Fruit fly (Drosophila melanogaster) whole organism, embryonic: ENCODE data around the gene iav.
A peak's percentile ranks its signal among the peaks of the same experiment; 100 is the strongest.

ENCODE experiments used
- Atf6 ChIP-seq: fragments of 200-800 bp; sonication (Bioruptor generic); IDR thresholded peaks from 2 replicates; pipeline ENCODE4 v1.3.6; 2022; ENCODE audit warnings: missing biosample characterization, missing genetic modification characterization
- C15 ChIP-seq: fragments of 200-800 bp; sonication (Bioruptor generic); IDR thresholded peaks from 3 replicates; pipeline ENCODE4 v1.3.6; 2022; ENCODE audit warnings: missing biosample characterization, missing genetic modification characterization
- CG10147 ChIP-seq: fragments of 200-800 bp; sonication (Bioruptor generic); optimal IDR thresholded peaks from 2 replicates; lab custom pipeline; 2019; ENCODE audit warnings: missing biosample characterization, mild to moderate bottlenecking, missing genetic modification characterization, moderate library complexity
- CG1024 ChIP-seq: fragments of 200-800 bp; sonication (Bioruptor generic); IDR thresholded peaks from 2 replicates; pipeline ENCODE4 v1.3.6; 2022; ENCODE audit warnings: missing biosample characterization, missing genetic modification characterization
- CG10654 ChIP-seq: fragments of 200-800 bp; sonication (Bioruptor generic); optimal IDR thresholded peaks from 2 replicates; lab custom pipeline; 2016; ENCODE audit warnings: missing biosample characterization, missing genetic modification characterization
- CG12071 ChIP-seq: fragments of 200-800 bp; sonication (Bioruptor generic); optimal IDR thresholded peaks from 3 replicates; lab custom pipeline; 2018; ENCODE audit warnings: missing biosample characterization, mild to moderate bottlenecking, missing genetic modification characterization
- CG12155 ChIP-seq: fragments of 200-800 bp; sonication (Bioruptor generic); optimal IDR thresholded peaks from 3 replicates; lab custom pipeline; 2016; ENCODE audit warnings: missing biosample characterization, missing genetic modification characterization
- CG12659 ChIP-seq: fragments of 200-800 bp; sonication (Bioruptor generic); optimal IDR thresholded peaks from 3 replicates; lab custom pipeline; 2017; ENCODE audit warnings: mild to moderate bottlenecking, missing biosample characterization, missing genetic modification reagents, missing genetic modification characterization
- CG15073 ChIP-seq: fragments of 200-800 bp; sonication (Bioruptor generic); optimal IDR thresholded peaks from 2 replicates; lab custom pipeline; 2016; ENCODE audit warnings: missing biosample characterization, missing genetic modification characterization
- CG15479 ChIP-seq: fragments of 200-800 bp; sonication (Bioruptor generic); optimal IDR thresholded peaks from 3 replicates; lab custom pipeline; 2019; ENCODE audit warnings: missing biosample characterization, mild to moderate bottlenecking, missing genetic modification characterization, moderate library complexity
- CG2120 ChIP-seq: fragments of 200-800 bp; sonication (Bioruptor generic); optimal IDR thresholded peaks from 3 replicates; lab custom pipeline; 2016; ENCODE audit warnings: missing biosample characterization, missing genetic modification characterization
- CG2129 ChIP-seq: fragments of 200-800 bp; sonication (Bioruptor generic); IDR thresholded peaks from 2 replicates; pipeline ENCODE4 v1.3.6; 2022; ENCODE audit warnings: missing biosample characterization, missing genetic modification characterization; ENCODE audit not compliant: partially characterized antibody
- CG31224 ChIP-seq: fragments of 200-800 bp; sonication (Bioruptor generic); IDR thresholded peaks from 2 replicates; pipeline ENCODE4 v1.3.6; 2022; ENCODE audit warnings: missing biosample characterization, missing genetic modification characterization
- CG33557 ChIP-seq: fragments of 200-800 bp; sonication (Bioruptor generic); optimal IDR thresholded peaks from 2 replicates; lab custom pipeline; 2019; ENCODE audit warnings: missing biosample characterization, mild to moderate bottlenecking, missing genetic modification characterization, moderate library complexity
- CG34422 ChIP-seq: fragments of 200-800 bp; sonication (Bioruptor generic); IDR thresholded peaks from 3 replicates; pipeline ENCODE4 v1.3.6; 2022; ENCODE audit warnings: missing biosample characterization, missing genetic modification characterization
- CG4424 ChIP-seq: fragments of 200-800 bp; sonication (Bioruptor generic); optimal IDR thresholded peaks from 3 replicates; lab custom pipeline; 2016; ENCODE audit warnings: missing biosample characterization, missing genetic modification characterization
- CG7372 ChIP-seq: fragments of 200-800 bp; sonication (Bioruptor generic); IDR thresholded peaks from 2 replicates; pipeline ENCODE4 v1.3.6; 2022; ENCODE audit warnings: missing biosample characterization, missing genetic modification characterization
- CG9932 ChIP-seq: fragments of 200-800 bp; sonication (Bioruptor generic); IDR thresholded peaks from 2 replicates; pipeline ENCODE4 v1.3.6; 2022; ENCODE audit warnings: missing biosample characterization, missing genetic modification characterization
- CHES-1-like ChIP-seq: fragments of 200-800 bp; sonication (Bioruptor generic); optimal IDR thresholded peaks from 2 replicates; lab custom pipeline; 2016; ENCODE audit warnings: missing biosample characterization, missing genetic modification characterization
- Dbx ChIP-seq: fragments of 200-800 bp; sonication (Bioruptor generic); IDR thresholded peaks from 3 replicates; pipeline ENCODE4 v1.3.6; 2022; ENCODE audit warnings: missing biosample characterization, missing genetic modification characterization
- Deaf1 ChIP-seq: fragments of 200-800 bp; optimal IDR thresholded peaks from 3 replicates; lab custom pipeline; 2019; ENCODE audit warnings: missing biosample characterization, mild to moderate bottlenecking, missing genetic modification characterization, moderate library complexity
- Dip3 ChIP-seq: fragments of 200-800 bp; sonication (Bioruptor generic); optimal IDR thresholded peaks from 3 replicates; lab custom pipeline; 2016; ENCODE audit warnings: missing biosample characterization, missing genetic modification characterization
- Dp ChIP-seq: fragments of 200-800 bp; sonication (Bioruptor generic); optimal IDR thresholded peaks from 2 replicates; lab custom pipeline; 2018; ENCODE audit warnings: missing biosample characterization, mild to moderate bottlenecking, missing genetic modification characterization, moderate library complexity
- Fer2 ChIP-seq: fragments of 200-800 bp; sonication (Bioruptor generic); optimal IDR thresholded peaks from 2 replicates; lab custom pipeline; 2018; ENCODE audit warnings: missing biosample characterization, mild to moderate bottlenecking, missing genetic modification characterization, moderate library complexity
- GATAe ChIP-seq: fragments of 200-800 bp; sonication (Bioruptor generic); conservative IDR thresholded peaks from 2 replicates; pipeline ENCODE4 v1.3.6; 2022; ENCODE audit warnings: missing biosample characterization, missing genetic modification characterization
- MBD-R2 ChIP-seq: fragments of 200-800 bp; sonication (Bioruptor generic); IDR thresholded peaks from 2 replicates; pipeline ENCODE4 v1.3.6; 2022; ENCODE audit warnings: missing biosample characterization, missing genetic modification characterization
- Mad ChIP-seq: fragments of 200-800 bp; sonication (Bioruptor generic); optimal IDR thresholded peaks from 2 replicates; lab custom pipeline; 2016; ENCODE audit warnings: missing biosample characterization, missing genetic modification characterization
- NC2α ChIP-seq: fragments of 200-800 bp; sonication (Bioruptor generic); optimal IDR thresholded peaks from 2 replicates; lab custom pipeline; 2016; ENCODE audit warnings: missing biosample characterization, missing genetic modification characterization
- NK7.1 ChIP-seq: fragments of 200-800 bp; sonication (Bioruptor generic); optimal IDR thresholded peaks from 3 replicates; lab custom pipeline; 2016; ENCODE audit warnings: missing biosample characterization, missing genetic modification characterization
- Rx ChIP-seq: fragments of 200-800 bp; sonication (Bioruptor generic); IDR thresholded peaks from 2 replicates; pipeline ENCODE4 v1.3.6; 2022; ENCODE audit warnings: missing biosample characterization, missing genetic modification characterization
- Ssrp ChIP-seq: fragments of 200-800 bp; sonication (Bioruptor generic); optimal IDR thresholded peaks from 2 replicates; lab custom pipeline; 2018; ENCODE audit warnings: missing biosample characterization, mild to moderate bottlenecking, missing genetic modification characterization, moderate library complexity
- Tbp ChIP-seq: fragments of >200 bp; optimal IDR thresholded peaks from 2 replicates; lab custom pipeline; 2018; ENCODE audit warnings: missing biosample characterization, missing genetic modification characterization
- amos ChIP-seq: fragments of 200-800 bp; sonication (Bioruptor generic); IDR thresholded peaks from 2 replicates; pipeline ENCODE4 v1.3.6; 2022; ENCODE audit warnings: missing biosample characterization, missing genetic modification characterization; ENCODE audit not compliant: partially characterized antibody
- bbx ChIP-seq: fragments of 200-800 bp; sonication (Bioruptor generic); IDR thresholded peaks from 2 replicates; pipeline ENCODE4 v1.3.6; 2022; ENCODE audit warnings: missing biosample characterization, missing genetic modification characterization; ENCODE audit not compliant: partially characterized antibody
- cg ChIP-seq: fragments of 200-800 bp; sonication (Bioruptor generic); optimal IDR thresholded peaks from 3 replicates; lab custom pipeline; 2019; ENCODE audit warnings: missing biosample characterization, mild to moderate bottlenecking, missing genetic modification characterization, moderate library complexity
- cwo ChIP-seq: fragments of 200-800 bp; sonication (Bioruptor generic); optimal IDR thresholded peaks from 3 replicates; lab custom pipeline; 2017; ENCODE audit warnings: missing biosample characterization, missing genetic modification characterization, mild to moderate bottlenecking, moderate library complexity, missing genetic modification reagents
- fd3F ChIP-seq: fragments of 200-800 bp; sonication (Bioruptor generic); optimal IDR thresholded peaks from 2 replicates; lab custom pipeline; 2018; ENCODE audit warnings: missing biosample characterization, mild to moderate bottlenecking, missing genetic modification characterization, moderate library complexity
- gsb ChIP-seq: fragments of 200-800 bp; sonication (Bioruptor generic); IDR thresholded peaks from 2 replicates; pipeline ENCODE4 v1.3.6; 2022; ENCODE audit warnings: missing biosample characterization, missing genetic modification characterization
- hbn ChIP-seq: fragments of 200-800 bp; sonication (Bioruptor generic); IDR thresholded peaks from 2 replicates; pipeline ENCODE4 v1.3.6; 2022; ENCODE audit warnings: missing biosample characterization, missing genetic modification characterization; ENCODE audit not compliant: partially characterized antibody
- hkb ChIP-seq, 2 experiments: fragments of 200-800 bp in 1 of 2; fragments of >200 bp in 1 of 2; sonication (Bioruptor generic) in 1 of 2; IDR thresholded peaks in 1 of 2; optimal IDR thresholded peaks in 1 of 2; 2 replicates each; pipeline versions ENCODE4 v1.3.6 to Lab custom; 2017 to 2022; ENCODE audit warnings: missing biosample characterization in 1 of 2, missing genetic modification characterization in 1 of 2
- inv ChIP-seq: fragments of 200-800 bp; sonication (Bioruptor generic); IDR thresholded peaks from 2 replicates; pipeline ENCODE4 v1.3.6; 2022; ENCODE audit warnings: missing biosample characterization, missing genetic modification characterization; ENCODE audit not compliant: partially characterized antibody
- jing ChIP-seq: fragments of 200-800 bp; sonication (Bioruptor generic); optimal IDR thresholded peaks from 2 replicates; lab custom pipeline; 2018; ENCODE audit warnings: missing biosample characterization, mild to moderate bottlenecking, missing genetic modification characterization
- lilli ChIP-seq: fragments of 200-800 bp; sonication (Bioruptor generic); optimal IDR thresholded peaks from 3 replicates; lab custom pipeline; 2016; ENCODE audit warnings: missing biosample characterization, missing genetic modification characterization
- slbo ChIP-seq: fragments of 200-800 bp; sonication (Bioruptor generic); IDR thresholded peaks from 2 replicates; pipeline ENCODE4 v1.3.6; 2022; ENCODE audit warnings: missing biosample characterization, missing genetic modification characterization
- tin ChIP-seq: fragments of 200-800 bp; sonication (Bioruptor generic); optimal IDR thresholded peaks from 3 replicates; lab custom pipeline; 2016; ENCODE audit warnings: missing biosample characterization, missing genetic modification characterization
- tll ChIP-seq, 2 experiments: fragments of 200-800 bp in 1 of 2; fragments of >200 bp in 1 of 2; sonication (Bioruptor generic) in 1 of 2; optimal IDR thresholded peaks; 2 replicates each; lab custom pipeline; 2017 to 2019; ENCODE audit warnings: missing biosample characterization in 2 of 2, missing genetic modification characterization in 2 of 2, mild to moderate bottlenecking in 1 of 2, moderate library complexity in 1 of 2
- unpg ChIP-seq: fragments of 200-800 bp; sonication (Bioruptor generic); optimal IDR thresholded peaks from 3 replicates; lab custom pipeline; 2018; ENCODE audit warnings: missing biosample characterization, mild to moderate bottlenecking, missing genetic modification characterization, moderate library complexity
- zf30C ChIP-seq: fragments of 200-800 bp; sonication (Bioruptor generic); optimal IDR thresholded peaks from 3 replicates; lab custom pipeline; 2018; ENCODE audit warnings: missing biosample characterization, mild to moderate bottlenecking, missing genetic modification characterization

The iav gene

dm6 chrX:6867175-6868023 lies 53.6 kb downstream of the iav start, which contains the start of gene CG14434 (continued):
- TF ChIP-seq CG33557 (GFP tag; lab: Kevin White, UChicago): peak; percentile 78
- TF ChIP-seq hbn (GFP tag; lab: Robert Waterston, UW): no peak
- peak; percentile 88 for TF ChIP-seq CG4424 (GFP tag; lab: Kevin White, UChicago)
- peak; percentile 56 for TF ChIP-seq unpg (GFP tag; lab: Kevin White, UChicago)
- TF ChIP-seq jing (GFP tag; lab: Kevin White, UChicago): peak; percentile 30
- TF ChIP-seq Mad (GFP tag; lab: Kevin White, UChicago): peak; percentile 56
- peak; percentile 96 for TF ChIP-seq Deaf1 (tag; lab: Kevin White, UChicago)
- TF ChIP-seq hkb (optimal IDR thresholded peaks at IDR 0.05; lab: Kevin White, UChicago): no peak
- TF ChIP-seq hkb (GFP tag; IDR thresholded peaks at IDR 0.05; lab: Robert Waterston, UW): peak; percentile 39; the same call in 1 of the 2 replicates
- no peak for TF ChIP-seq CG2129 (GFP tag; lab: Robert Waterston, UW)
- peak; percentile 87 for TF ChIP-seq CG12659 (GFP tag; lab: Kevin White, UChicago)
- peak; percentile 37; the same call in 1 of the 2 replicates for TF ChIP-seq CG31224
- peak; percentile 70 for TF ChIP-seq CG2120
- no peak for TF ChIP-seq Tbp
- TF ChIP-seq CHES-1-like (GFP tag; lab: Kevin White, UChicago): peak; percentile 6
- peak; percentile 50 for TF ChIP-seq slbo (GFP tag; lab: Robert Waterston, UW)
- TF ChIP-seq inv (GFP tag; lab: Robert Waterston, UW): no peak
- TF ChIP-seq cwo: peak; percentile 55
- TF ChIP-seq CG10654 (GFP tag; lab: Kevin White, UChicago): peak; percentile 55
- TF ChIP-seq CG12071 (GFP tag; lab: Kevin White, UChicago): no peak
- TF ChIP-seq lilli (GFP tag; lab: Kevin White, UChicago): peak; percentile 74
- peak; percentile 5 for TF ChIP-seq Fer2 (tag; lab: Kevin White, UChicago)
- TF ChIP-seq bbx (GFP tag; lab: Robert Waterston, UW): peak; percentile 49
- no peak for TF ChIP-seq gsb
- peak; percentile 58 for TF ChIP-seq NK7.1
- no peak for TF ChIP-seq Atf6 (GFP tag; lab: Robert Waterston, UW)
- TF ChIP-seq CG15479: no peak
- TF ChIP-seq cg: peak; percentile 75
- peak; percentile 77 for TF ChIP-seq tin (GFP tag; lab: Kevin White, UChicago)
- no peak for TF ChIP-seq NC2α (GFP tag; lab: Kevin White, UChicago)
- TF ChIP-seq amos (GFP tag; lab: Robert Waterston, UW): 0 out of 2 replicates have a peak, but pooled peaks have one; percentile 6
- peak; percentile 43 for TF ChIP-seq CG15073 (GFP tag; lab: Kevin White, UChicago)
- TF ChIP-seq C15 (GFP tag; lab: Robert Waterston, UW): no peak
- peak; percentile 22; the same call in 1 of the 3 replicates for TF ChIP-seq Dbx
- peak; percentile 88 for TF ChIP-seq Ssrp
- TF ChIP-seq tll (GFP tag; optimal IDR thresholded peaks at IDR 0.05; lab: Kevin White, UChicago): no peak
- peak; percentile 47 for TF ChIP-seq CG9932 (GFP tag; lab: Robert Waterston, UW)
- peak; percentile 69; the same call in 2 of the 3 replicates for TF ChIP-seq CG34422 (GFP tag; lab: Robert Waterston, UW)
- TF ChIP-seq GATAe (GFP tag; lab: Robert Waterston, UW): no peak
- TF ChIP-seq CG1024 (GFP tag; lab: Robert Waterston, UW): no peak
- TF ChIP-seq zf30C (GFP tag; lab: Kevin White, UChicago): no peak
- TF ChIP-seq Dp (GFP tag; lab: Kevin White, UChicago): no peak
- peak; percentile 21 for TF ChIP-seq Dip3 (GFP tag; lab: Kevin White, UChicago)
- no peak for TF ChIP-seq Rx (GFP tag; lab: Robert Waterston, UW)
- TF ChIP-seq CG10147: peak; percentile 67
- TF ChIP-seq CG12155: peak; percentile 40
- TF ChIP-seq MBD-R2 (GFP tag; lab: Robert Waterston, UW): no peak
- peak; percentile 27; the same call in 1 of the 2 replicates for TF ChIP-seq CG7372 (GFP tag; lab: Robert Waterston, UW)
- peak; percentile 65 for TF ChIP-seq fd3F (GFP tag; lab: Kevin White, UChicago)
